Worm (Caenorhabditis elegans) whole organism, midembryonic: ENCODE results near the gene clec-166.

ENCODE experiments used
- T22C8.4 ChIP-seq: fragments of 200-800 bp; sonication (Bioruptor generic); IDR thresholded peaks from 2 replicates; pipeline ENCODE4 v1.3.6; 2022; ENCODE audit warnings: missing genetic modification characterization, missing compliant biosample characterization
- cog-1 ChIP-seq: sonication (generic microtip); optimal IDR thresholded peaks from 2 replicates; lab custom pipeline; 2016; ENCODE audit warnings: missing genetic modification characterization, missing compliant biosample characterization
- flt-1 ChIP-seq: fragments of 200-800 bp; sonication (Bioruptor generic); IDR thresholded peaks from 2 replicates; pipeline ENCODE4 v1.3.6; 2022; ENCODE audit warnings: missing genetic modification characterization, missing compliant biosample characterization
- klf-2 ChIP-seq: fragments of 200-800 bp; sonication (Bioruptor generic); conservative IDR thresholded peaks from 2 replicates; pipeline ENCODE4 v1.3.6; 2022; ENCODE audit warnings: missing genetic modification reagents, missing genetic modification characterization, missing compliant biosample characterization
- med-1 ChIP-seq: sonication (generic microtip); optimal IDR thresholded peaks from 2 replicates; lab custom pipeline; 2017; ENCODE audit warnings: missing genetic modification characterization, mild to moderate bottlenecking, missing compliant biosample characterization, antibody characterized with exemption, missing genetic modification reagents; ENCODE audit not compliant: insufficient read depth
- ref-1 ChIP-seq: fragments of 200-800 bp; sonication (Bioruptor generic); conservative IDR thresholded peaks from 2 replicates; pipeline ENCODE4 v1.3.6; 2022; ENCODE audit warnings: missing genetic modification reagents, missing genetic modification characterization, missing compliant biosample characterization
- tab-1 ChIP-seq: fragments of 200-800 bp; sonication (Bioruptor generic); IDR thresholded peaks from 2 replicates; pipeline ENCODE4 v1.3.6; 2022; ENCODE audit warnings: missing genetic modification characterization, missing compliant biosample characterization
- ztf-23 ChIP-seq: fragments of 200-800 bp; sonication (Bioruptor generic); IDR thresholded peaks from 2 replicates; pipeline ENCODE4 v1.3.6; 2022; ENCODE audit warnings: missing genetic modification reagents, missing genetic modification characterization, missing compliant biosample characterization
- ztf-29 ChIP-seq: fragments of 200-800 bp; sonication (Bioruptor generic); IDR thresholded peaks from 2 replicates; pipeline ENCODE4 v1.3.6; 2022; ENCODE audit warnings: missing genetic modification reagents, missing genetic modification characterization, missing compliant biosample characterization

Gene clec-166

ce11 chrIV:1243295-1243694 is 7.8 kb downstream of the clec-166 start, which contains the start of gene F38A1.15:
F38A1.15 (minus strand) TSS chrIV:1243395.
- no peak for TF ChIP-seq ztf-29 (GFP tag; lab: Robert Waterston, UW)
- no peak for TF ChIP-seq cog-1
- no peak for TF ChIP-seq flt-1 (GFP tag; lab: Robert Waterston, UW)
- no peak for TF ChIP-seq ztf-23 (GFP tag; lab: Robert Waterston, UW)
- TF ChIP-seq T22C8.4 (GFP tag; lab: Robert Waterston, UW), result no peak
- no peak for TF ChIP-seq ref-1 (GFP tag; lab: Robert Waterston, UW)
- TF ChIP-seq klf-2 (GFP tag; lab: Robert Waterston, UW), result no peak
- no peak for TF ChIP-seq med-1
- TF ChIP-seq tab-1, result no peak

ce11 chrIV:1239686-1240085 is 11.5 kb downstream of the clec-166 start, which contains the start of gene F38A1.8:
F38A1.8 (minus strand) TSS chrIV:1239852.
- TF ChIP-seq ztf-23 (GFP tag; lab: Robert Waterston, UW) (0 out of 2 replicates have a peak, but pooled peaks have one; percentile 41), flt-1 (GFP tag; lab: Robert Waterston, UW) (no peak)

- TF ChIP-seq tab-1 (no peak), T22C8.4 (GFP tag; lab: Robert Waterston, UW) (no peak), ztf-29 (GFP tag; lab: Robert Waterston, UW) (no peak)
These were observed 13.0 kb downstream of the clec-166 start for ce11 chrIV:1238147-1238546.

- TF ChIP-seq T22C8.4 (GFP tag; lab: Robert Waterston, UW) (peak; percentile 67), flt-1 (GFP tag; lab: Robert Waterston, UW) (no peak), ztf-23 (GFP tag; lab: Robert Waterston, UW) (no peak), ref-1 (GFP tag; lab: Robert Waterston, UW) (no peak)
These were observed 15.4 kb downstream of the clec-166 start for ce11 chrIV:1235785-1236184.

- no peak for TF ChIP-seq cog-1
- peak; percentile 56 for TF ChIP-seq T22C8.4 (GFP tag; lab: Robert Waterston, UW)
These were observed 16.4 kb downstream of the clec-166 start for ce11 chrIV:1234780-1235179.

ce11 chrIV:1232419-1233145 is 18.6 kb downstream of the clec-166 start:
- no peak for TF ChIP-seq cog-1
- no peak for TF ChIP-seq ztf-29 (GFP tag; lab: Robert Waterston, UW)
- TF ChIP-seq T22C8.4 (GFP tag; lab: Robert Waterston, UW), result no peak
- no peak for TF ChIP-seq tab-1
- no peak for TF ChIP-seq med-1
- TF ChIP-seq ztf-23 (GFP tag; lab: Robert Waterston, UW), result no peak
- no peak for TF ChIP-seq flt-1 (GFP tag; lab: Robert Waterston, UW)
- TF ChIP-seq klf-2 (GFP tag; lab: Robert Waterston, UW), result no peak

- TF ChIP-seq med-1, result no peak
- no peak for TF ChIP-seq tab-1
- no peak for TF ChIP-seq T22C8.4 (GFP tag; lab: Robert Waterston, UW)
- TF ChIP-seq ztf-23 (GFP tag; lab: Robert Waterston, UW), result no peak
- TF ChIP-seq ztf-29 (GFP tag; lab: Robert Waterston, UW), result no peak
- no peak for TF ChIP-seq klf-2 (GFP tag; lab: Robert Waterston, UW)
These were observed 19.6 kb downstream of the clec-166 start, which contains the start of gene W09G12.6 for ce11 chrIV:1231589-1231988. W09G12.6 (plus strand) TSS chrIV:1231889.

- TF ChIP-seq med-1, result no peak
- TF ChIP-seq tab-1, result no peak
- no peak for TF ChIP-seq cog-1
- TF ChIP-seq ztf-29 (GFP tag; lab: Robert Waterston, UW), result no peak
- TF ChIP-seq ztf-23 (GFP tag; lab: Robert Waterston, UW), result no peak
- TF ChIP-seq klf-2 (GFP tag; lab: Robert Waterston, UW), result no peak
- no peak for TF ChIP-seq ref-1 (GFP tag; lab: Robert Waterston, UW)
- no peak for TF ChIP-seq flt-1 (GFP tag; lab: Robert Waterston, UW)
- no peak for TF ChIP-seq T22C8.4 (GFP tag; lab: Robert Waterston, UW)
These were observed 22.4 kb downstream of the clec-166 start, which contains the start of gene W09G12.7 for ce11 chrIV:1228675-1229130. W09G12.7 (plus strand) TSS chrIV:1229080.

- TF ChIP-seq med-1 (no peak), ztf-29 (GFP tag; lab: Robert Waterston, UW) (no peak), cog-1 (no peak), ref-1 (GFP tag; lab: Robert Waterston, UW) (no peak), ztf-23 (GFP tag; lab: Robert Waterston, UW) (no peak), tab-1 (no peak), T22C8.4 (GFP tag; lab: Robert Waterston, UW) (no peak), flt-1 (GFP tag; lab: Robert Waterston, UW) (no peak), klf-2 (GFP tag; lab: Robert Waterston, UW) (no peak)
These were observed 25.4 kb downstream of the clec-166 start, which contains the start of gene W09G12.8 for ce11 chrIV:1225596-1226232. W09G12.8 (plus strand) TSS chrIV:1226182.

ce11 chrIV:1224781-1225180 is 26.4 kb downstream of the clec-166 start:
- no peak for TF ChIP-seq klf-2 (GFP tag; lab: Robert Waterston, UW)
- no peak for TF ChIP-seq ztf-29 (GFP tag; lab: Robert Waterston, UW)
- no peak for TF ChIP-seq ref-1 (GFP tag; lab: Robert Waterston, UW)
- no peak for TF ChIP-seq tab-1
- no peak for TF ChIP-seq T22C8.4 (GFP tag; lab: Robert Waterston, UW)
